Worm (Caenorhabditis elegans): ENCODE data around the gene F42D1.4.
A peak's percentile ranks its signal among the peaks of the same experiment; 100 is the strongest.

Gene F42D1.4

DNA sequence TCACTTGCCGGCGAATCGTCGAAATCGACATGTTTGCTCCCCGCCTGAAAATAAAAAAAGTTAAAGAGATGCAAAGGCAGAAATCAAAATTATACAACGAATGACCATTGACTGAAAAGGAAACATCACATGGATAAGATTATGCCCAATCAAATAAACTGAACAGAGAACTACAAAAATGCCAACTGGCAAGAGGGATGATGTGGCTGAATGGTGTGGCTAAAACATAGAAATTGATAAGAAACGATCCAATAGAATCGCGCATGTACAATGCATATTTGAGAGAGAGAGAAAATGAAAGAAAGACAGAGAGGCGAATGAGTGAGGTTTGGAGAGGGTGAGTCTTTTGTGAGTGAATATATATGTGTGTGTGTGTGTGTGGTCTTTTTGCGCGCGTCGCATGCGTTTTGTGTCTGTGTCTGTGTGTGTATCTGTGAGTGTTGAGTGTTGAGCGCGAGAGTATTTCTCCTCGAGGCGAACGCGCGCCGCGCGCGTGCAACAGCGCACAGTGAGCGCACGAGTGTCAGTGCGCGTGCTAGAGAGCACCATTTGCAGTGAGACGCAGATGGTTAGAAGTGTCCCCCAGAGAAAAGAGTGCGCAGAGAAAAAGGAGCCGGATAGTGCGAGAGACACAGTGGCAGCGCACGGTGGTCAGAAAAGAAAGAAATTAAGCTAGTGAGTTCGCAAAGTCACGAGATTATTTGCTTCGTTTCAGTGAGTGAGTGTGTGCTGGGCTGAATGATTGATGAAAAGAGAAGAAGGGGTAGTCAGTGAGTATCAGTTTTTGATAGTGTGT, 11.6 kb downstream of the F42D1.4 start, which contains the start of gene epn-1 (continued):
- peak; percentile 8 for TF ChIP-seq sox-4 (tag; optimal IDR thresholded peaks at IDR 0.05)
- TF ChIP-seq ztf-16 (tag; optimal IDR thresholded peaks at IDR 0.05) = peak; percentile 50
- TF ChIP-seq eyg-1 (tag; optimal IDR thresholded peaks at IDR 0.05) = peak; percentile 85
- peak; percentile 8 for TF ChIP-seq fkh-10 (GFP tag; optimal IDR thresholded peaks at IDR 0.05)
- TF ChIP-seq ceh-9 (tag; optimal IDR thresholded peaks at IDR 0.05) = no peak
- TF ChIP-seq ttx-3 (tag; optimal IDR thresholded peaks at IDR 0.05) = no peak
- peak; percentile 94 for TF ChIP-seq ref-2 (tag; optimal IDR thresholded peaks at IDR 0.05)
- no peak for TF ChIP-seq gmeb-2 (tag; optimal IDR thresholded peaks at IDR 0.05)
- TF ChIP-seq C38D4.7 (GFP tag; optimal IDR thresholded peaks at IDR 0.05) = no peak
- peak; percentile 99 for TF ChIP-seq hlh-30 (tag; optimal IDR thresholded peaks at IDR 0.05; ENCODE audit: insufficient read depth)
- TF ChIP-seq lim-6 (tag; optimal IDR thresholded peaks at IDR 0.05) = peak; percentile 64
- TF ChIP-seq ceh-6 (GFP tag; optimal IDR thresholded peaks at IDR 0.05) = peak; percentile 54
- TF ChIP-seq dve-1 (tag; optimal IDR thresholded peaks at IDR 0.05) = peak; percentile 81
- TF ChIP-seq C08G9.2 (tag; optimal IDR thresholded peaks at IDR 0.05) = peak; percentile 76
- TF ChIP-seq tbx-7 (tag; optimal IDR thresholded peaks at IDR 0.05) = peak; percentile 14
- peak; percentile 97 for TF ChIP-seq ceh-18 (tag; optimal IDR thresholded peaks at IDR 0.05)
- no peak for TF ChIP-seq pha-4 (tag; optimal IDR thresholded peaks at IDR 0.05)
- no peak for TF ChIP-seq pha-2 (tag; optimal IDR thresholded peaks at IDR 0.05)
- peak; percentile 52 for TF ChIP-seq pat-9 (tag; optimal IDR thresholded peaks at IDR 0.05)
- TF ChIP-seq ceh-14 (tag; optimal IDR thresholded peaks at IDR 0.05) = peak; percentile 94
- peak; percentile 22 for TF ChIP-seq unc-86 (tag; optimal IDR thresholded peaks at IDR 0.05)
- peak; percentile 89 for TF ChIP-seq unc-55 (GFP tag; optimal IDR thresholded peaks at IDR 0.05)
- peak; percentile 81 for TF ChIP-seq madf-2 (tag; optimal IDR thresholded peaks at IDR 0.05)
- peak; percentile 83 for TF ChIP-seq ceh-2 (tag; optimal IDR thresholded peaks at IDR 0.05)
- TF ChIP-seq ets-4 (tag; optimal IDR thresholded peaks at IDR 0.05) = peak; percentile 85
- peak; percentile 91 for TF ChIP-seq nfya-1 (tag; optimal IDR thresholded peaks at IDR 0.05)
- peak; percentile 88 for TF ChIP-seq pqm-1 (tag; optimal IDR thresholded peaks at IDR 0.05)
- peak; percentile 47 for TF ChIP-seq mec-3 (tag; optimal IDR thresholded peaks at IDR 0.05; ENCODE audit: borderline replicate concordance)
- no peak for TF ChIP-seq che-1 (tag; optimal IDR thresholded peaks at IDR 0.05)
- TF ChIP-seq K02D7.2 (tag; optimal IDR thresholded peaks at IDR 0.05) = peak; percentile 38
- TF ChIP-seq pag-3 (tag; optimal IDR thresholded peaks at IDR 0.05; ENCODE audit: borderline replicate concordance) = peak; percentile 62
- TF ChIP-seq ceh-22 (tag; optimal IDR thresholded peaks at IDR 0.05) = peak; percentile 50
- peak; percentile 54 for TF ChIP-seq ceh-19 (GFP tag; optimal IDR thresholded peaks at IDR 0.05)
- peak; percentile 50 for TF ChIP-seq hlh-8 (tag; optimal IDR thresholded peaks at IDR 0.05)
- peak; percentile 98 for TF ChIP-seq tbx-2 (tag; optimal IDR thresholded peaks at IDR 0.05)
- no peak for TF ChIP-seq unc-3 (GFP tag; conservative IDR thresholded peaks at IDR 0.05)
- peak; percentile 72 for TF ChIP-seq unc-3 (tag; optimal IDR thresholded peaks at IDR 0.05)
- TF ChIP-seq elt-2 (tag; optimal IDR thresholded peaks at IDR 0.05) = peak; percentile 87
- TF ChIP-seq hlh-13 (GFP tag; optimal IDR thresholded peaks at IDR 0.05) = no peak
- TF ChIP-seq fax-1 (tag; optimal IDR thresholded peaks at IDR 0.05) = peak; percentile 52
- peak; percentile 95 for TF ChIP-seq rnt-1 (tag; optimal IDR thresholded peaks at IDR 0.05)

DNA sequence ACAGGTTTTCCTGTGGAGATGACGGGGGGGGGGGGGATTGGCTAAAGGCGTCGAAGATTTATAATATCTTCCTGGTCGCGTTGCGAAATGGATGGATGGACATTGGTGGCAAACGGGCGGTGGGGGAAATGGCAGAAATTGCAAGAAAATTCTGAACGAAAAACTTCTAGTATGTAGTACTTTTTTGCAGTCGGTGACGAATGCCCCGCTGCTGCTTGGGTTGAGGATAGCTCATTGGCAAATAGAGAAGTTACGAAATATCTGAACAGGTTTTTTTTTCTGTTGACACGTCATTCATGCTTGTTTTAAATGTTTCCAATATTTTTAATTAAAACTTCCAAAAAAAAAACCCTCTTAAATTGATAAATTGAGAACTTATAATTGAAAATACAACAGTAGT, 12.5 kb downstream of the F42D1.4 start:
- TF ChIP-seq hlh-13 (GFP tag; optimal IDR thresholded peaks at IDR 0.05) (no peak), nfya-1 (tag; optimal IDR thresholded peaks at IDR 0.05) (no peak), C08G9.2 (tag; optimal IDR thresholded peaks at IDR 0.05) (no peak), syd-9 (tag; optimal IDR thresholded peaks at IDR 0.05) (no peak), unc-86 (tag; optimal IDR thresholded peaks at IDR 0.05) (no peak), sox-2 (GFP tag; IDR thresholded peaks at IDR 0.05) (no peak), sox-4 (tag; optimal IDR thresholded peaks at IDR 0.05) (no peak), ceh-18 (tag; optimal IDR thresholded peaks at IDR 0.05) (no peak), ceh-19 (GFP tag; optimal IDR thresholded peaks at IDR 0.05) (no peak), elt-2 (tag; optimal IDR thresholded peaks at IDR 0.05) (no peak), C38D4.7 (GFP tag; optimal IDR thresholded peaks at IDR 0.05) (no peak), pag-3 (tag; optimal IDR thresholded peaks at IDR 0.05; ENCODE audit: borderline replicate concordance) (no peak), ceh-22 (tag; optimal IDR thresholded peaks at IDR 0.05) (no peak), T23F11.4 (GFP tag; optimal IDR thresholded peaks at IDR 0.05) (no peak), pha-4 (tag; optimal IDR thresholded peaks at IDR 0.05) (no peak)
